Worm (Caenorhabditis elegans) whole organism, L4 larva: ENCODE results near the gene K12H6.6.

ENCODE experiments used
- F44E2.7 ChIP-seq: fragments of 200-800 bp; sonication (Bioruptor generic); IDR thresholded peaks from 2 replicates; pipeline ENCODE4 v2.1.2; 2022; ENCODE audit warnings: missing genetic modification characterization, missing compliant biosample characterization
- T20F7.1 ChIP-seq: fragments of 200-800 bp; sonication (Bioruptor generic); optimal IDR thresholded peaks from 2 replicates; lab custom pipeline; 2018; ENCODE audit warnings: mild to moderate bottlenecking, missing genetic modification characterization, missing compliant biosample characterization
- aha-1 ChIP-seq: fragments of 150-350 bp; peaks from one replicate; lab custom pipeline; 2014; ENCODE audit warnings: missing biosample characterization, missing genetic modification characterization
- aly-2 ChIP-seq: sonication (generic microtip); optimal IDR thresholded peaks from 2 replicates; lab custom pipeline; 2018; ENCODE audit warnings: missing biosample characterization, missing genetic modification characterization
- ceh-44 ChIP-seq: fragments of 200-800 bp; sonication (Bioruptor generic); IDR thresholded peaks from 2 replicates; pipeline ENCODE4 v1.3.6; 2022; ENCODE audit warnings: missing genetic modification reagents, missing genetic modification characterization, missing compliant biosample characterization
- daf-12 ChIP-seq: fragments of 150-350 bp; optimal IDR thresholded peaks from 2 replicates; lab custom pipeline; 2014; ENCODE audit warnings: missing biosample characterization, missing genetic modification reagents, missing genetic modification characterization
- dmd-8 ChIP-seq: fragments of 200-800 bp; sonication (Bioruptor generic); IDR thresholded peaks from 2 replicates; pipeline ENCODE4 v1.3.6; 2022; ENCODE audit warnings: missing genetic modification characterization, missing compliant biosample characterization
- dmd-9 ChIP-seq: fragments of 200-800 bp; sonication (Bioruptor generic); IDR thresholded peaks from 2 replicates; pipeline ENCODE4 v1.3.6; 2022; ENCODE audit warnings: missing genetic modification reagents, missing genetic modification characterization, missing compliant biosample characterization
- egl-43 ChIP-seq: fragments of 200-800 bp; sonication (Bioruptor generic); IDR thresholded peaks from 2 replicates; pipeline ENCODE4 v1.3.6; 2022; ENCODE audit warnings: missing genetic modification reagents, missing genetic modification characterization, missing compliant biosample characterization
- lin-38 ChIP-seq: fragments of 200-800 bp; sonication (Bioruptor generic); IDR thresholded peaks from 2 replicates; pipeline ENCODE4 v1.3.6; 2022; ENCODE audit warnings: missing genetic modification reagents, missing genetic modification characterization, missing compliant biosample characterization
- lir-3 ChIP-seq: sonication (generic microtip); optimal IDR thresholded peaks from 2 replicates; lab custom pipeline; 2016; ENCODE audit warnings: mild to moderate bottlenecking, missing genetic modification characterization, missing compliant biosample characterization
- madf-9 ChIP-seq: fragments of 200-800 bp; sonication (Bioruptor generic); conservative IDR thresholded peaks from 2 replicates; pipeline ENCODE4 v1.3.6; 2022; ENCODE audit warnings: missing genetic modification reagents, missing genetic modification characterization, missing compliant biosample characterization
- mes-2 ChIP-seq: sonication (generic microtip); optimal IDR thresholded peaks from 2 replicates; lab custom pipeline; 2016; ENCODE audit warnings: missing genotype, mild to moderate bottlenecking, missing genetic modification characterization, missing compliant biosample characterization; ENCODE audit not compliant: poor library complexity, severe bottlenecking
- mxl-2 ChIP-seq: fragments of 200-800 bp; sonication (Bioruptor generic); conservative IDR thresholded peaks from 2 replicates; pipeline ENCODE4 v1.3.6; 2022; ENCODE audit warnings: missing genetic modification reagents, missing genetic modification characterization, missing compliant biosample characterization
- nhr-11 ChIP-seq: fragments of 150-350 bp; optimal IDR thresholded peaks from 2 replicates; lab custom pipeline; 2014; ENCODE audit warnings: missing biosample characterization, missing genetic modification characterization
- nhr-111 ChIP-seq: fragments of 200-800 bp; sonication (Bioruptor generic); optimal IDR thresholded peaks from 2 replicates; lab custom pipeline; 2018; ENCODE audit warnings: mild to moderate bottlenecking, missing genetic modification characterization, missing compliant biosample characterization
- nhr-25 ChIP-seq: sonication (generic microtip); optimal IDR thresholded peaks from 2 replicates; lab custom pipeline; 2017; ENCODE audit warnings: missing genetic modification characterization, mild to moderate bottlenecking, missing compliant biosample characterization, antibody characterized with exemption, moderate library complexity, borderline replicate concordance; ENCODE audit not compliant: insufficient read depth
- nhr-76 ChIP-seq: fragments of 150-350 bp; optimal IDR thresholded peaks from 2 replicates; lab custom pipeline; 2014; ENCODE audit warnings: missing biosample characterization, missing genetic modification characterization
- nhr-77 ChIP-seq: fragments of 150-350 bp; optimal IDR thresholded peaks from 2 replicates; lab custom pipeline; 2014; ENCODE audit warnings: missing biosample characterization, missing genetic modification characterization
- pha-4 ChIP-seq, 2 experiments: fragments of 150-350 bp in 1 of 2; fragments of 200-800 bp in 1 of 2; sonication (Bioruptor generic) in 1 of 2; IDR thresholded peaks in 1 of 2; optimal IDR thresholded peaks in 1 of 2; 2 replicates each; pipeline versions ENCODE4 v1.3.6 to Lab custom; 2014 to 2022; ENCODE audit warnings: missing genetic modification characterization in 2 of 2, missing genetic modification reagents in 2 of 2, missing biosample characterization in 1 of 2, missing compliant biosample characterization in 1 of 2
- saeg-2 ChIP-seq: fragments of 200-800 bp; sonication (Bioruptor generic); IDR thresholded peaks from 2 replicates; pipeline ENCODE4 v1.3.6; 2022; ENCODE audit warnings: missing genetic modification reagents, missing genetic modification characterization, missing compliant biosample characterization
- set-16 ChIP-seq: fragments of 200-800 bp; sonication (Bioruptor generic); IDR thresholded peaks from 2 replicates; pipeline ENCODE4 v1.3.6; 2022; ENCODE audit warnings: missing genetic modification reagents, missing genetic modification characterization, missing compliant biosample characterization
- snpc-1.2 ChIP-seq: fragments of 200-800 bp; sonication (Bioruptor generic); IDR thresholded peaks from 2 replicates; pipeline ENCODE4 v1.3.6; 2022; ENCODE audit warnings: missing genetic modification reagents, missing genetic modification characterization, missing compliant biosample characterization
- spr-1 ChIP-seq: sonication (generic microtip); optimal IDR thresholded peaks from 2 replicates; lab custom pipeline; 2016; ENCODE audit warnings: mild to moderate bottlenecking, missing genetic modification characterization, missing compliant biosample characterization
- tag-97 ChIP-seq: fragments of 200-800 bp; sonication (Bioruptor generic); IDR thresholded peaks from 2 replicates; pipeline ENCODE4 v1.3.6; 2022; ENCODE audit warnings: missing genetic modification characterization, missing compliant biosample characterization
- unc-130 ChIP-seq: sonication (generic microtip); optimal IDR thresholded peaks from 2 replicates; lab custom pipeline; 2016; ENCODE audit warnings: missing genetic modification reagents, missing genetic modification characterization, missing compliant biosample characterization
- unc-39 ChIP-seq: sonication (generic microtip); optimal IDR thresholded peaks from 2 replicates; lab custom pipeline; 2017; ENCODE audit warnings: missing biosample characterization, missing genetic modification characterization
- unc-62 ChIP-seq, 3 experiments: fragments of 150-350 bp in 1 of 3; sonication (generic microtip); optimal IDR thresholded peaks in 2 of 3; peaks in 1 of 3; 1 replicate in 1 of 3; 2 replicates in 2 of 3; lab custom pipeline; 2014 to 2017; ENCODE audit warnings: missing biosample characterization in 3 of 3, missing genetic modification characterization in 3 of 3, missing genetic modification reagents in 3 of 3, missing genotype in 1 of 3
- vab-7 ChIP-seq: fragments of 200-800 bp; sonication (Bioruptor generic); IDR thresholded peaks from 2 replicates; pipeline ENCODE4 v1.3.6; 2022; ENCODE audit warnings: missing genetic modification reagents, missing genetic modification characterization, missing compliant biosample characterization
- zfp-3 ChIP-seq: fragments of 200-800 bp; sonication (Bioruptor generic); conservative IDR thresholded peaks from 2 replicates; pipeline ENCODE4 v1.3.6; 2022; ENCODE audit warnings: missing genetic modification reagents, missing genetic modification characterization, missing compliant biosample characterization
- zip-11 ChIP-seq: fragments of 200-800 bp; sonication (Bioruptor generic); IDR thresholded peaks from 2 replicates; pipeline ENCODE4 v1.3.6; 2022; ENCODE audit warnings: missing genetic modification characterization, missing compliant biosample characterization
- ztf-11 ChIP-seq: fragments of 150-350 bp; optimal IDR thresholded peaks from 2 replicates; lab custom pipeline; 2014; ENCODE audit warnings: missing biosample characterization, missing genetic modification characterization

K12H6.6 gene

DNA sequence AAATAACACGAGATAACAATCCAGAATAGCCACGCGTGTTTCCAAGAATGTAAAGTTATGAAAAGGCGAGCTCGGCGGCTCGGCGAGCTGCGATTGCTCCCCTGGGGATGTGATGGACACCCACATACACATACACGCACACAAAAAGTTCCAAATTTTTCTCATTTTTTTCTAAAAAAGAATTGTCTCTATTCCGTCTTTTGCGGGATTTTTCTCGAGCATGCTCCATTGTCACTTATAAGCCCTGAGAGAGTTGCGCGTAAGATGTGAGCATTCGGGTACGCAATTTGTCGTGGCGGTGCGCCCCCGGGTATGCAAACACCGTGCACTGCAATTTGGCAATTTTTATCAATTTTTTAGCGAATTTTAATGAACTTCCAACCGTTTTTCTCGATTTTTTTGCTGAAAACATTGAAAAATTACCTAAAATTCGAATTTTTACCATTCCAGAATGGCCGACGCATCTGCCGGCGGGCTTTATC lies 44.0 kb downstream of the K12H6.6 start, which contains the start of the genes F08D12.12 and srpa-72 (continued):
- TF ChIP-seq ztf-11 (no peak), egl-43 (GFP tag; lab: Robert Waterston, UW) (no peak), mes-2 (tag; lab: Kevin White, UChicago) (peak; percentile 74), ceh-44 (GFP tag; lab: Robert Waterston, UW) (0 out of 2 replicates have a peak, but pooled peaks have one; percentile 28), pha-4 (GFP tag; IDR thresholded peaks at IDR 0.05; lab: Robert Waterston, UW) (no peak), pha-4 (tag; optimal IDR thresholded peaks at IDR 0.05; lab: Kevin White, UChicago) (no peak), aly-2 (tag; lab: Kevin White, UChicago) (no peak), nhr-76 (tag; lab: Kevin White, UChicago) (no peak)

DNA sequence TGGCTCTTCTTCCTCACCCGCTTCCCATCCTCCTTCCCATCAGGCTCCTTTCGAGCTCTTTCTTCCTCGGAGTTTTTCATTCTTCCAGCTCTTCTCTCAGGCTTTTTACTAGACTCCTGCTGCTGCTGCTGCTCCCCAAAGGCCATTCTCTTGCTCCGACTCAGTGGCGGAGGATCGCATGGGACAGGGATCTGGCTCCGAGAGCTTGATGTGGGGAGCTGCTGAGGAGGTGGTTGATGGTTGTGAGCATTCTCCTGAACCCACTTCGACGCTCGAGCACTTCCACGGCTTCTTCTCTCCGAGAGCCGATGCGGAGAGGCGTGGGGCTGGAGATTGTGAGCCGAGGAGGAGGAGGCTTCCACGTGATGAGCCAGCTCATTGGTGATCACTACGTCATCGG lies 45.2 kb downstream of the K12H6.6 start:
- TF ChIP-seq unc-62 (GFP tag; optimal IDR thresholded peaks at IDR 0.05 in 1 of 2; lab: Kevin White, UChicago) (peak in 1 of 2 experiments; percentile 14), unc-62 (tag; optimal IDR thresholded peaks at IDR 0.05; lab: Kevin White, UChicago) (no peak), spr-1 (no peak), set-16 (GFP tag; lab: Robert Waterston, UW) (peak; percentile 92), aha-1 (tag; lab: Kevin White, UChicago) (peak; percentile 37), daf-12 (no peak), nhr-11 (tag; lab: Kevin White, UChicago) (no peak)

DNA sequence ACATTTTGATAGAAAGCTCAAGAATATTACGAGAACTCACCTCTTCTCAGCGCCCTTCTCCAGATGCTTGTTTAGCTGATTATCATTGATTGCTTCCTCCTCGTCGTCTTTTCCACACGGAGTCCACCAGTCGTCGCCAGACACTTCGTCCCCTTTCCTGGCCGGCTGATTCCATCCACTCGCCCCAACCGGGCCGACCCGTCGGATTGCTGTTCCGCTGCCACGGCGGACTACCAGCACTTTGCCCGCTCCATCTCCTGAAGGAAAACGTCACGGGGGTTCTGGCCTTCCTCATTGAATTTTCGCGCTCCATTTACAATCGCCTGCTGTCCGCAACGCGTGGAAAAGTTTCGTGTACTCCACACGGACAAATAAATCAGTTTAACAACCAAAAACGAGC lies 47.7 kb downstream of the K12H6.6 start:
- TF ChIP-seq set-16 (GFP tag; lab: Robert Waterston, UW) = peak; percentile 86
- no peak for TF ChIP-seq zfp-3 (GFP tag; lab: Robert Waterston, UW)
- TF ChIP-seq, all 104 proteins: peak for 1

DNA sequence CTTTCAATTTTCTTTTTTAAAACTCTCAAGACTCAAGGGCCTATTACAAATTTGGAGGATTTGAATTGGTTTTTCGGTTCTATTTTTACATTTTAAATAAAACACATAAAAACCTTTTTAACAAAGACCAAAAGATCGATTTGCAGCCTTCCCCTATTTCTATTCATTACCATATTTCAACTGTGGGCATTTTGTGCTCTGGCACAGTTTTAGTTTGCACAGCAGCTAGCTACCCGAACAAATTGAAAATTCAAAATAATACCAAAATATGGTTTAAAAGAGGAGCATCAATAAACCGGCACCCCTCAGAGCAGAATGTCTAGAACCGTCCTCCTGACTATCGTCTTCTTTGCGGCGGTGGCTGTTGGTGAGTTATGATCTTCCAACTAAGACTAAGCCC lies 49.7 kb downstream of the K12H6.6 start, which contains the start of gene F08D12.2:
Gene F08D12.2 (plus strand): TSS at position 301 of the 400 bp plus-strand sequence.
- TF ChIP-seq pha-4 (GFP tag; IDR thresholded peaks at IDR 0.05; lab: Robert Waterston, UW) (no peak), pha-4 (tag; optimal IDR thresholded peaks at IDR 0.05; lab: Kevin White, UChicago) (no peak), snpc-1.2 (GFP tag; lab: Robert Waterston, UW) (no peak), dmd-8 (GFP tag; lab: Robert Waterston, UW) (no peak), dmd-9 (GFP tag; lab: Robert Waterston, UW) (no peak), madf-9 (GFP tag; lab: Robert Waterston, UW) (no peak), tag-97 (GFP tag; lab: Robert Waterston, UW) (no peak), nhr-111 (GFP tag; lab: Kevin White, UChicago) (no peak), aly-2 (tag; lab: Kevin White, UChicago) (no peak), saeg-2 (GFP tag; lab: Robert Waterston, UW) (no peak), unc-39 (no peak), vab-7 (GFP tag; lab: Robert Waterston, UW) (no peak), spr-1 (no peak), mxl-2 (no peak), lir-3 (tag; lab: Kevin White, UChicago) (no peak), nhr-77 (tag; lab: Kevin White, UChicago) (no peak), lin-38 (GFP tag; lab: Robert Waterston, UW) (no peak), unc-130 (GFP tag; lab: Kevin White, UChicago) (no peak), T20F7.1 (GFP tag; lab: Kevin White, UChicago) (no peak), nhr-25 (tag; lab: Kevin White, UChicago) (no peak), F44E2.7 (GFP tag; lab: Robert Waterston, UW) (no peak)

DNA sequence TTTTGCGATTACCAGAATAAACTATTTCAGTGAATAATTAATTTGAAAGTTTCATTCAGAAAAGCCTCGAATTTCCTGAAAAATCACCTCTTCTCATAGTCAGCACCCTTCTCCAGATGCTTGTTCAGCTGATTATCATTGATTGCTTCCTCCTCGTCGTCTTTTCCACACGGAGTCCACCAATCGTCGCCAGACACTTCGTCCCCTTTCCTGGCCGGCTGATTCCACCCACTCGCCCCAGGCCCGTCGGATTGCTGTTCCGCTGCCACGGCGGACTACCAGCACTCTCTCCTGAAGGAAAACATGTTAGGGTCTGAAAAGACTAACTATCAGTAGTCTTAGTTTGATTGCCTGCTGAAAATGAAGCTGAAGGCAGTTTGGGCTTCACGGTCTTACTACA lies 50.2 kb downstream of the K12H6.6 start:
- TF ChIP-seq set-16 (GFP tag; lab: Robert Waterston, UW) = peak; percentile 50; the same call in 1 of the 2 replicates
- TF ChIP-seq unc-62 (GFP tag; optimal IDR thresholded peaks at IDR 0.05 in 1 of 2; lab: Kevin White, UChicago) = peak in 1 of 2 experiments; percentile 56
- TF ChIP-seq unc-62 (tag; optimal IDR thresholded peaks at IDR 0.05; lab: Kevin White, UChicago) = no peak
- TF ChIP-seq zip-11 (GFP tag; lab: Robert Waterston, UW) = no peak
